Fruit fly (Drosophila melanogaster): ENCODE measurements around the gene Stip1.

DNA sequence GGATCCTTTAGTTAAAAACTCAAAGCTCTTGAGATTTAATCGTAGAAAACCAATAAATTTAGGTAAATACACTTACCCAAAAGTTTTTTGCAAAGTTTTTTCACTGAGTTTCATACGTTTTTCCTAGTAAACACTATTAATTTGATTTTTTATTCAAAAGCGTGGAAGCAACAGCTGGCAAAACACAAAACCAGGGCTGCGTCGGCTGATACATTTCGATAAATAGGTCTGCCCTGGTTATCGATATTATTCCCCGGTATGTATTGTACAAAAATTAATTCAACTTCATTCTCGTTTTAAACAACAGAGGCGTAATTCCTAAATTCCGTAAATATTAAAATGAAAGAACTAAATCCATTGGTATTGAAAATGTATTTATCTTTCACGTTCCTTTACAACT lies 23.4 kb upstream of the Stip1 start, which contains the start of gene Dus1:
- TF ChIP-seq CG8478 (optimal IDR thresholded peaks at IDR 0.05) (no peak), usp (GFP tag; optimal IDR thresholded peaks at IDR 0.05) (no peak)

Data from whole organism.